Fruit fly (Drosophila melanogaster): ENCODE measurements around the gene CG9289.

dm6 chr2L:8694250-8694704 lies 10.1 kb upstream of the CG9289 start:
- TF ChIP-seq Snoo (tag; optimal IDR thresholded peaks at IDR 0.05): no peak
- TF ChIP-seq CG8159 (tag; optimal IDR thresholded peaks at IDR 0.05): no peak
- TF ChIP-seq gl (tag; optimal IDR thresholded peaks at IDR 0.05): no peak
- TF ChIP-seq CG32121 (GFP tag; IDR thresholded peaks at IDR 0.05): no peak

Data from whole organism, pupa.